Fruit fly (Drosophila melanogaster): ENCODE measurements around the gene AdoR.

The AdoR gene

DNA sequence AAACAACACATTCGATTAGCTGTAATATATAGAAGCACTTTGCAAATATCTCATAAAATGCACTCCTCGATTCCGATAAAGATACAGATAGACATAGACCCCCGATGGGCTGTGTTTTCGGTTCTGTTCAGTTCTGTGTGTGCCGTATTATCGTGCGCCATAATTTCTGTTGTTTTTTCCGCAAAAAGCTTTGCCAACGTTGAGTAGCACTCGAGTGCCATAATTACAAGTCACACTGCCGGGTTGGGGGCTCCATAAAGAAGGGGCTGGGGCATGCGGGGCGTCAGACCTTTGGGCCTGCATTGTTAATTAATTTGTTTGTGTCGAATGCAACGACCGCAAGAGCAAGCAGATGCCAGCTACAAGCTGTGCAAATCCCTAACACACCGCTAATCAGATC is 41.7 kb downstream of the AdoR start:
- TF ChIP-seq CG15601 (tag; optimal IDR thresholded peaks at IDR 0.05) (no peak), vfl (GFP tag; optimal IDR thresholded peaks at IDR 0.05) (no peak), fd64A (GFP tag; optimal IDR thresholded peaks at IDR 0.05) (no peak), CG9215 (GFP tag; IDR thresholded peaks at IDR 0.05) (no peak), CG2199 (GFP tag; IDR thresholded peaks at IDR 0.05) (no peak), sima (GFP tag; optimal IDR thresholded peaks at IDR 0.05) (no peak)

DNA sequence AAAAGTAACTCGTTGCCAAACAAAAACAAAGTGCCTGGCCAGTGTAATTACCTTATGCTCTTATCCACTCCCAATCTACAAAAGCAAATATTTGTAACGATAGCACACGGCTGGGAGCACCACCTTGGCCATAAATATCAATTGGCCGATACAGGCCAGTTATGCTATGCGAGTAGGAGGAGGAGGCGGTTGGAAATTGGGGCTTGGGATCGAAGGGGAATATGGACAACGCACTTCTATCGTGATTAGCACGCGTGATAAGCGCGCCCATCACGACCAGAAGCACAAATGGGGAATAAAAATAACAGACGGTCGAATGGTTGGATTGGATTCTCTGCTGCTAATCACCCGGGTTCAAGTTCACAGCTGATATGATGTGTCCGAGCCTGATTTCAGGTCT is 42.8 kb downstream of the AdoR start:
- TF ChIP-seq tx (GFP tag; optimal IDR thresholded peaks at IDR 0.05), result no peak
- TF ChIP-seq CG34376 (GFP tag; optimal IDR thresholded peaks at IDR 0.05), result peak; percentile 82
- TF ChIP-seq odd (GFP tag; optimal IDR thresholded peaks at IDR 0.05), result no peak
- TF ChIP-seq Sry-β (GFP tag; optimal IDR thresholded peaks at IDR 0.05), result no peak
- TF ChIP-seq chinmo (GFP tag; IDR thresholded peaks at IDR 0.05; ENCODE audit: partially characterized antibody), result 0 out of 4 replicates have a peak, but pooled peaks have one; percentile 46
- peak; percentile 92 for TF ChIP-seq exex (tag; optimal IDR thresholded peaks at IDR 0.05)
- peak; percentile 14 for TF ChIP-seq Hey (tag; optimal IDR thresholded peaks at IDR 0.05)
- TF ChIP-seq unpg (GFP tag; optimal IDR thresholded peaks at IDR 0.05), result no peak
- TF ChIP-seq CG12769 (tag; optimal IDR thresholded peaks at IDR 0.05), result peak; percentile 82
- no peak for TF ChIP-seq Hand (GFP tag; optimal IDR thresholded peaks at IDR 0.05)
- TF ChIP-seq GATAe (GFP tag; conservative IDR thresholded peaks at IDR 0.05), result 0 out of 2 replicates have a peak, but pooled peaks have one; percentile 27
- TF ChIP-seq CG18764 (GFP tag; optimal IDR thresholded peaks at IDR 0.05), result no peak
- TF ChIP-seq HLHmδ (GFP tag; optimal IDR thresholded peaks at IDR 0.05), result no peak
- TF ChIP-seq CG10543 (GFP tag; optimal IDR thresholded peaks at IDR 0.05), result peak; percentile 37
- peak in 1 of 2 experiments; percentile 41 for TF ChIP-seq Hr78 (GFP tag; optimal IDR thresholded peaks at IDR 0.05)
- TF ChIP-seq mirr (GFP tag; optimal IDR thresholded peaks at IDR 0.05), result peak; percentile 5
- peak; percentile 58 for TF ChIP-seq Med (GFP tag)
- TF ChIP-seq cwo (GFP tag; optimal IDR thresholded peaks at IDR 0.05), result peak; percentile 47
- peak; percentile 41 for TF ChIP-seq CG2678 (tag; optimal IDR thresholded peaks at IDR 0.05)
- peak in 1 of 2 experiments; percentile 71 for TF ChIP-seq Pdp1 (GFP tag; optimal IDR thresholded peaks at IDR 0.05)
- TF ChIP-seq CG7987 (GFP tag; optimal IDR thresholded peaks at IDR 0.05), result peak; percentile 58
- TF ChIP-seq Vsx1 (GFP tag; optimal IDR thresholded peaks at IDR 0.05), result peak; percentile 17
- peak; percentile 87 for TF ChIP-seq sug (tag; optimal IDR thresholded peaks at IDR 0.05)
- TF ChIP-seq NFAT (GFP tag; IDR thresholded peaks at IDR 0.05), result 0 out of 2 replicates have a peak, but pooled peaks have one; percentile 25
- peak; percentile 97 for TF ChIP-seq grn (GFP tag; optimal IDR thresholded peaks at IDR 0.05)
- TF ChIP-seq sd (tag; optimal IDR thresholded peaks at IDR 0.05), result peak; percentile 92

DNA sequence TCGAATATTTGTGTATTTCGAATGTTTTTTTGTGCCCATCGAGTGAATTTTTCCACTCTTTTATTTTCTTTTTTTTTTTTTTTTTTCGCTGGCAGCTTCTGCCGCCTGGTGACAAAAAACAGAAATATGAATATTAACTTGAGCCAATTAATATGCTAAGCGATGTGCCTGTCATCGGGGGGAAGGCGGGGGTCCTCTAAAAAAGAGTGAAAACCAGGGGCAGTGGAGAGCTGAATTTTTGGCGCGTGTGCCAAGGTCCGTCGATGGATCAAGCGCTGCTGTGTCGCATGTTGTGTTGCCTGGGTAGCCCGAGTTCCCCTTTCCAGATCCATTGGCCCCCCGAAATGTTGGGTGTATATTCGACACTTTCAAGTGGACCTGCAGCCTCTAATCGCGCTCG is 43.6 kb downstream of the AdoR start:
- TF ChIP-seq CG12769 (tag; optimal IDR thresholded peaks at IDR 0.05), result peak; percentile 90
- TF ChIP-seq CG10543 (GFP tag; optimal IDR thresholded peaks at IDR 0.05), result peak; percentile 59
- 0 out of 3 replicates have a peak, but pooled peaks have one; percentile 3 for TF ChIP-seq sr (GFP tag; IDR thresholded peaks at IDR 0.05)
- TF ChIP-seq CG7928 (GFP tag; optimal IDR thresholded peaks at IDR 0.05), result no peak
- no peak for TF ChIP-seq CG6854 (GFP tag; optimal IDR thresholded peaks at IDR 0.05)
- TF ChIP-seq z (GFP tag; IDR thresholded peaks at IDR 0.05), result peak; percentile 83
- TF ChIP-seq E2f2 (GFP tag; IDR thresholded peaks at IDR 0.05), result 0 out of 2 replicates have a peak, but pooled peaks have one; percentile 6
- TF ChIP-seq CG12219 (GFP tag; optimal IDR thresholded peaks at IDR 0.05), result no peak
- no peak for TF ChIP-seq rib (GFP tag; IDR thresholded peaks at IDR 0.05)
- TF ChIP-seq yki (optimal IDR thresholded peaks at IDR 0.05), result no peak
- no peak for TF ChIP-seq chif (GFP tag; optimal IDR thresholded peaks at IDR 0.05)
- TF ChIP-seq sens (GFP tag), result peak; percentile 20
- peak; percentile 7; the same call in 1 of the 3 replicates for TF ChIP-seq zfh1 (GFP tag; IDR thresholded peaks at IDR 0.05)
- no peak for TF ChIP-seq p53 (GFP tag; optimal IDR thresholded peaks at IDR 0.05)
- no peak for TF ChIP-seq ssp (GFP tag; IDR thresholded peaks at IDR 0.05)
- no peak for TF ChIP-seq CG11696 (GFP tag; IDR thresholded peaks at IDR 0.05)
- TF ChIP-seq crol (GFP tag; IDR thresholded peaks at IDR 0.05), result 0 out of 2 replicates have a peak, but pooled peaks have one; percentile 14

Measured in whole organism, embryonic.